Fruit fly (Drosophila melanogaster): ENCODE measurements around the gene Tim17a2.

dm6 chr3R:5295090-5295489, 32.6 kb upstream of the Tim17a2 start:
- TF ChIP-seq pdm3 (GFP tag; optimal IDR thresholded peaks at IDR 0.05) = no peak
- no peak for TF ChIP-seq CG1621 (tag; optimal IDR thresholded peaks at IDR 0.05)
- TF ChIP-seq Blimp-1 (GFP tag; optimal IDR thresholded peaks at IDR 0.05) = no peak
- no peak for TF ChIP-seq vri (GFP tag; optimal IDR thresholded peaks at IDR 0.05)
- no peak for TF ChIP-seq CG11294 (GFP tag; IDR thresholded peaks at IDR 0.05)
- no peak for TF ChIP-seq cyc (GFP tag; optimal IDR thresholded peaks at IDR 0.05)
- TF ChIP-seq esn (GFP tag; optimal IDR thresholded peaks at IDR 0.05) = no peak
- TF ChIP-seq CG34406 (GFP tag; optimal IDR thresholded peaks at IDR 0.05) = no peak
- TF ChIP-seq Eip78C (GFP tag) = no peak
